Worm (Caenorhabditis elegans) whole organism, L4 larva: ENCODE measurements around the gene skr-21.

Source experiments
- D1046.2 ChIP-seq: fragments of 200-800 bp; sonication (Bioruptor generic); IDR thresholded peaks from 2 replicates; pipeline ENCODE4 v1.3.6; 2022; ENCODE audit warnings: missing genetic modification characterization, missing compliant biosample characterization
- F10B5.3 ChIP-seq: sonication (generic microtip); optimal IDR thresholded peaks from 2 replicates; lab custom pipeline; 2016; ENCODE audit warnings: mild to moderate bottlenecking, missing genetic modification characterization, missing compliant biosample characterization
- F26F4.8 ChIP-seq: fragments of 200-800 bp; sonication (Bioruptor generic); conservative IDR thresholded peaks from 2 replicates; pipeline ENCODE4 v1.3.6; 2022; ENCODE audit warnings: missing genetic modification characterization, missing compliant biosample characterization
- R02D3.7 ChIP-seq: fragments of 150-350 bp; sonication (generic microtip); optimal IDR thresholded peaks from 3 replicates; lab custom pipeline; 2014; ENCODE audit warnings: missing biosample characterization, missing genetic modification characterization
- T26A8.4 ChIP-seq: fragments of 200-800 bp; sonication (Bioruptor generic); IDR thresholded peaks from 2 replicates; pipeline ENCODE4 v1.3.6; 2022; ENCODE audit warnings: missing genetic modification characterization, missing compliant biosample characterization
- Y105C5A.15 ChIP-seq: fragments of 200-800 bp; sonication (Bioruptor generic); IDR thresholded peaks from 2 replicates; pipeline ENCODE4 v1.3.6; 2022; ENCODE audit warnings: missing genetic modification characterization, missing compliant biosample characterization
- Y48G9A.11 ChIP-seq: fragments of 200-800 bp; sonication (Bioruptor generic); IDR thresholded peaks from 2 replicates; pipeline ENCODE4 v1.3.6; 2022; ENCODE audit warnings: missing genetic modification reagents, missing genetic modification characterization, missing compliant biosample characterization
- ZK546.5 ChIP-seq, 2 experiments: sonication (generic microtip); optimal IDR thresholded peaks; 2 replicates each; lab custom pipeline; 2017; ENCODE audit warnings: missing biosample characterization in 2 of 2, missing genetic modification characterization in 2 of 2
- ama-1 ChIP-seq: fragments of 150-350 bp; optimal IDR thresholded peaks from 2 replicates; lab custom pipeline; 2014; ENCODE audit warnings: inconsistent platforms, mixed read lengths
- arid-1 ChIP-seq: fragments of 200-800 bp; sonication (Bioruptor generic); conservative IDR thresholded peaks from 2 replicates; pipeline ENCODE4 v1.3.6; 2022; ENCODE audit warnings: missing genetic modification reagents, missing genetic modification characterization, missing compliant biosample characterization
- ceh-44 ChIP-seq: fragments of 200-800 bp; sonication (Bioruptor generic); IDR thresholded peaks from 2 replicates; pipeline ENCODE4 v1.3.6; 2022; ENCODE audit warnings: missing genetic modification reagents, missing genetic modification characterization, missing compliant biosample characterization
- daf-8 ChIP-seq: fragments of 200-800 bp; sonication (Bioruptor generic); IDR thresholded peaks from 2 replicates; pipeline ENCODE4 v1.3.6; 2022; ENCODE audit warnings: missing genetic modification characterization, missing compliant biosample characterization
- dmd-6 ChIP-seq: fragments of 200-800 bp; sonication (Bioruptor generic); IDR thresholded peaks from 2 replicates; pipeline ENCODE4 v1.3.6; 2022; ENCODE audit warnings: missing genetic modification reagents, missing genetic modification characterization, missing compliant biosample characterization
- dmd-8 ChIP-seq: fragments of 200-800 bp; sonication (Bioruptor generic); IDR thresholded peaks from 2 replicates; pipeline ENCODE4 v1.3.6; 2022; ENCODE audit warnings: missing genetic modification characterization, missing compliant biosample characterization
- dpl-1 ChIP-seq: fragments of 150-350 bp; optimal IDR thresholded peaks from 2 replicates; lab custom pipeline; 2014; ENCODE audit warnings: missing biosample characterization, missing genetic modification reagents, missing genetic modification characterization
- dve-1 ChIP-seq: sonication (generic microtip); optimal IDR thresholded peaks from 2 replicates; lab custom pipeline; 2017; ENCODE audit warnings: antibody characterized with exemption, mild to moderate bottlenecking, missing genetic modification characterization, missing compliant biosample characterization; ENCODE audit not compliant: insufficient read depth
- fkh-10 ChIP-seq: fragments of 150-350 bp; optimal IDR thresholded peaks from 2 replicates; lab custom pipeline; 2014; ENCODE audit warnings: missing biosample characterization, missing genetic modification reagents, missing genetic modification characterization
- hif-1 ChIP-seq, 2 experiments: sonication (generic microtip); optimal IDR thresholded peaks; 2 replicates each; lab custom pipeline; 2016 to 2017; ENCODE audit warnings: missing compliant biosample characterization in 2 of 2, missing genetic modification characterization in 2 of 2, missing genetic modification reagents in 2 of 2, missing genotype in 2 of 2, mild to moderate bottlenecking in 1 of 2
- hlh-11 ChIP-seq: fragments of 200-800 bp; sonication (Bioruptor generic); optimal IDR thresholded peaks from 2 replicates; lab custom pipeline; 2018; ENCODE audit warnings: mild to moderate bottlenecking, missing genetic modification characterization, missing compliant biosample characterization
- hmg-1.1 ChIP-seq: fragments of 200-800 bp; sonication (Bioruptor generic); IDR thresholded peaks from 2 replicates; pipeline ENCODE4 v1.3.6; 2022; ENCODE audit warnings: missing genetic modification reagents, missing genetic modification characterization, missing compliant biosample characterization
- jun-1 ChIP-seq: fragments of 150-350 bp; optimal IDR thresholded peaks from 2 replicates; lab custom pipeline; 2014; ENCODE audit warnings: missing biosample characterization, missing genetic modification reagents, missing genetic modification characterization
- lin-13 ChIP-seq: fragments of 150-350 bp; optimal IDR thresholded peaks from 2 replicates; lab custom pipeline; 2014; ENCODE audit warnings: missing biosample characterization, missing genetic modification reagents, missing genetic modification characterization
- lin-15B ChIP-seq: fragments of 150-350 bp; sonication (generic microtip); optimal IDR thresholded peaks from 3 replicates; lab custom pipeline; 2014; ENCODE audit warnings: missing biosample characterization, missing genetic modification characterization
- lin-38 ChIP-seq: fragments of 200-800 bp; sonication (Bioruptor generic); IDR thresholded peaks from 2 replicates; pipeline ENCODE4 v1.3.6; 2022; ENCODE audit warnings: missing genetic modification reagents, missing genetic modification characterization, missing compliant biosample characterization
- lsy-2 ChIP-seq, 2 experiments: fragments of 150-350 bp in 1 of 2; sonication (generic microtip) in 1 of 2; optimal IDR thresholded peaks; 2 replicates each; lab custom pipeline; 2014 to 2017; ENCODE audit warnings: missing biosample characterization in 2 of 2, missing genetic modification characterization in 2 of 2
- madf-5 ChIP-seq, 2 experiments: fragments of 200-800 bp; sonication (Bioruptor generic); IDR thresholded peaks; 2 replicates each; pipeline ENCODE4 v1.3.6; 2022; ENCODE audit warnings: missing compliant biosample characterization in 2 of 2, missing genetic modification characterization in 2 of 2
- mdl-1 ChIP-seq, 2 experiments: fragments of 150-350 bp in 1 of 2; sonication (generic microtip) in 1 of 2; optimal IDR thresholded peaks; 2 replicates each; lab custom pipeline; 2014 to 2017; ENCODE audit warnings: missing biosample characterization in 2 of 2, missing genetic modification characterization in 2 of 2
- mdt-29 ChIP-seq: fragments of 200-800 bp; sonication (Bioruptor generic); IDR thresholded peaks from 2 replicates; pipeline ENCODE4 v1.3.6; 2022; ENCODE audit warnings: missing genetic modification reagents, missing genetic modification characterization, missing compliant biosample characterization
- mep-1 ChIP-seq: fragments of 150-350 bp; sonication (generic microtip); optimal IDR thresholded peaks from 3 replicates; lab custom pipeline; 2014; ENCODE audit warnings: missing biosample characterization, missing genetic modification characterization
- mxl-2 ChIP-seq: fragments of 200-800 bp; sonication (Bioruptor generic); conservative IDR thresholded peaks from 2 replicates; pipeline ENCODE4 v1.3.6; 2022; ENCODE audit warnings: missing genetic modification reagents, missing genetic modification characterization, missing compliant biosample characterization
- mxl-3 ChIP-seq: fragments of 200-800 bp; sonication (Bioruptor generic); optimal IDR thresholded peaks from 2 replicates; lab custom pipeline; 2018; ENCODE audit warnings: mild to moderate bottlenecking, missing genetic modification characterization, missing compliant biosample characterization
- nhr-10 ChIP-seq: fragments of 150-350 bp; optimal IDR thresholded peaks from 2 replicates; lab custom pipeline; 2014; ENCODE audit warnings: missing biosample characterization, missing genetic modification characterization
- nhr-11 ChIP-seq: fragments of 150-350 bp; optimal IDR thresholded peaks from 2 replicates; lab custom pipeline; 2014; ENCODE audit warnings: missing biosample characterization, missing genetic modification characterization
- nhr-111 ChIP-seq: fragments of 200-800 bp; sonication (Bioruptor generic); optimal IDR thresholded peaks from 2 replicates; lab custom pipeline; 2018; ENCODE audit warnings: mild to moderate bottlenecking, missing genetic modification characterization, missing compliant biosample characterization
- nhr-237 ChIP-seq: sonication (generic microtip); optimal IDR thresholded peaks from 2 replicates; lab custom pipeline; 2017; ENCODE audit warnings: missing biosample characterization, missing genetic modification characterization
- nhr-25 ChIP-seq: sonication (generic microtip); optimal IDR thresholded peaks from 2 replicates; lab custom pipeline; 2017; ENCODE audit warnings: missing genetic modification characterization, mild to moderate bottlenecking, missing compliant biosample characterization, antibody characterized with exemption, moderate library complexity, borderline replicate concordance; ENCODE audit not compliant: insufficient read depth
- nhr-28 ChIP-seq: fragments of 150-350 bp; optimal IDR thresholded peaks from 2 replicates; lab custom pipeline; 2014; ENCODE audit warnings: missing biosample characterization, missing genetic modification characterization
- nhr-42 ChIP-seq: fragments of 200-800 bp; sonication (Bioruptor generic); IDR thresholded peaks from 2 replicates; pipeline ENCODE4 v1.3.6; 2022; ENCODE audit warnings: missing genetic modification characterization, missing compliant biosample characterization
- nhr-77 ChIP-seq: fragments of 150-350 bp; optimal IDR thresholded peaks from 2 replicates; lab custom pipeline; 2014; ENCODE audit warnings: missing biosample characterization, missing genetic modification characterization
- php-3 ChIP-seq: fragments of 200-800 bp; sonication (Bioruptor generic); IDR thresholded peaks from 2 replicates; pipeline ENCODE4 v1.3.6; 2022; ENCODE audit warnings: missing genetic modification reagents, missing genetic modification characterization, missing compliant biosample characterization
- pqm-1 ChIP-seq: sonication (generic microtip); optimal IDR thresholded peaks from 2 replicates; lab custom pipeline; 2017; ENCODE audit warnings: missing biosample characterization, missing genetic modification characterization
- saeg-2 ChIP-seq: fragments of 200-800 bp; sonication (Bioruptor generic); IDR thresholded peaks from 2 replicates; pipeline ENCODE4 v1.3.6; 2022; ENCODE audit warnings: missing genetic modification reagents, missing genetic modification characterization, missing compliant biosample characterization
- skn-1 ChIP-seq: fragments of 150-350 bp; optimal IDR thresholded peaks from 2 replicates; lab custom pipeline; 2014; ENCODE audit warnings: missing biosample characterization, missing genetic modification characterization
- spr-1 ChIP-seq: sonication (generic microtip); optimal IDR thresholded peaks from 2 replicates; lab custom pipeline; 2016; ENCODE audit warnings: mild to moderate bottlenecking, missing genetic modification characterization, missing compliant biosample characterization
- tra-1 ChIP-seq: fragments of 200-800 bp; sonication (Bioruptor generic); IDR thresholded peaks from 2 replicates; pipeline ENCODE4 v1.3.6; 2022; ENCODE audit warnings: missing genetic modification reagents, missing genetic modification characterization, missing compliant biosample characterization
- unc-39 ChIP-seq: sonication (generic microtip); optimal IDR thresholded peaks from 2 replicates; lab custom pipeline; 2017; ENCODE audit warnings: missing biosample characterization, missing genetic modification characterization
- unc-62 ChIP-seq, 3 experiments: fragments of 150-350 bp in 1 of 3; sonication (generic microtip); optimal IDR thresholded peaks in 2 of 3; peaks in 1 of 3; 1 replicate in 1 of 3; 2 replicates in 2 of 3; lab custom pipeline; 2014 to 2017; ENCODE audit warnings: missing biosample characterization in 3 of 3, missing genetic modification characterization in 3 of 3, missing genetic modification reagents in 3 of 3, missing genotype in 1 of 3
- vab-7 ChIP-seq: fragments of 200-800 bp; sonication (Bioruptor generic); IDR thresholded peaks from 2 replicates; pipeline ENCODE4 v1.3.6; 2022; ENCODE audit warnings: missing genetic modification reagents, missing genetic modification characterization, missing compliant biosample characterization
- zfp-2 ChIP-seq: sonication (generic microtip); optimal IDR thresholded peaks from 2 replicates; lab custom pipeline; 2016; ENCODE audit warnings: mild to moderate bottlenecking, missing genetic modification characterization, missing compliant biosample characterization
- ztf-11 ChIP-seq: fragments of 150-350 bp; optimal IDR thresholded peaks from 2 replicates; lab custom pipeline; 2014; ENCODE audit warnings: missing biosample characterization, missing genetic modification characterization
- ztf-7 ChIP-seq: fragments of 150-350 bp; optimal IDR thresholded peaks from 2 replicates; lab custom pipeline; 2014; ENCODE audit warnings: missing biosample characterization, missing genetic modification characterization

The skr-21 gene

ce11 chrX:13251354-13251843 lies 24.9 kb upstream of the skr-21 start (continued):
- TF ChIP-seq vab-7 (GFP tag; lab: Robert Waterston, UW) (no peak), madf-5 (GFP tag; IDR thresholded peaks at IDR 0.05; lab: Robert Waterston, UW) (no peak), R02D3.7 (tag; lab: Kevin White, UChicago) (no peak), daf-8 (GFP tag; lab: Robert Waterston, UW) (no peak), skn-1 (no peak), spr-1 (tag; lab: Kevin White, UChicago) (no peak), fkh-10 (GFP tag; lab: Kevin White, UChicago) (no peak), nhr-111 (no peak), D1046.2 (GFP tag; lab: Robert Waterston, UW) (no peak), dmd-8 (GFP tag; lab: Robert Waterston, UW) (no peak), ztf-11 (tag; lab: Kevin White, UChicago) (no peak), php-3 (no peak), dve-1 (peak; percentile 35), T26A8.4 (GFP tag; lab: Robert Waterston, UW) (peak; percentile 52), mxl-3 (GFP tag; lab: Kevin White, UChicago) (peak; percentile 86), unc-39 (no peak), hlh-11 (tag; lab: Kevin White, UChicago) (peak; percentile 86), mdl-1 (tag; optimal IDR thresholded peaks at IDR 0.05; lab: Kevin White, UChicago) (peak; percentile 85 to 99), jun-1 (tag; lab: Kevin White, UChicago) (no peak), lin-15B (no peak), nhr-10 (tag; lab: Kevin White, UChicago) (peak; percentile 73), mxl-2 (no peak), ama-1 (lab: Kevin White, UChicago) (no peak), dpl-1 (GFP tag; lab: Kevin White, UChicago) (no peak), F26F4.8 (GFP tag; lab: Robert Waterston, UW) (no peak), nhr-42 (GFP tag; lab: Robert Waterston, UW) (no peak), saeg-2 (GFP tag; lab: Robert Waterston, UW) (no peak), ZK546.5 (tag; optimal IDR thresholded peaks at IDR 0.05; lab: Kevin White, UChicago) (no peak), zfp-2 (tag; lab: Kevin White, UChicago) (no peak), hif-1 (tag; optimal IDR thresholded peaks at IDR 0.05; lab: Kevin White, UChicago) (peak in 1 of 2 experiments; percentile 69), pqm-1 (tag; lab: Kevin White, UChicago) (no peak), mep-1 (peak; percentile 81), lin-38 (GFP tag; lab: Robert Waterston, UW) (no peak), F10B5.3 (tag; lab: Kevin White, UChicago) (no peak), nhr-237 (no peak), arid-1 (GFP tag; lab: Robert Waterston, UW) (peak; percentile 44; the same call in 1 of the 2 replicates), mdt-29 (no peak), Y105C5A.15 (GFP tag; lab: Robert Waterston, UW) (no peak), dmd-6 (GFP tag; lab: Robert Waterston, UW) (peak; percentile 74), lsy-2 (tag; optimal IDR thresholded peaks at IDR 0.05; lab: Kevin White, UChicago) (peak; percentile 7 to 55), unc-62 (GFP tag; optimal IDR thresholded peaks at IDR 0.05 in 1 of 2; lab: Kevin White, UChicago) (peak in 1 of 2 experiments; percentile 99), unc-62 (tag; optimal IDR thresholded peaks at IDR 0.05; lab: Kevin White, UChicago) (no peak), Y48G9A.11 (no peak), ztf-7 (tag; lab: Kevin White, UChicago) (peak; percentile 35), nhr-77 (tag; lab: Kevin White, UChicago) (peak; percentile 55), lin-13 (GFP tag; lab: Kevin White, UChicago) (no peak), nhr-28 (tag; lab: Kevin White, UChicago) (peak; percentile 74), hmg-1.1 (GFP tag; lab: Robert Waterston, UW) (peak; percentile 70), ceh-44 (GFP tag; lab: Robert Waterston, UW) (no peak), tra-1 (GFP tag; lab: Robert Waterston, UW) (0 out of 2 replicates have a peak, but pooled peaks have one; percentile 44), nhr-25 (no peak), nhr-11 (tag; lab: Kevin White, UChicago) (peak; percentile 87)
